Fruit fly (Drosophila melanogaster) whole organism, embryonic: ENCODE measurements around the gene Muc68Ca.
A peak's percentile ranks its signal among the peaks of the same experiment; 100 is the strongest.

Source experiments
- BEAF-32 ChIP-seq: fragments of 200-800 bp; sonication (Bioruptor generic); optimal IDR thresholded peaks from 3 replicates; lab custom pipeline; 2017; ENCODE audit warnings: missing biosample characterization, missing genetic modification characterization, mild to moderate bottlenecking, moderate library complexity, missing genetic modification reagents
- CG10267 ChIP-seq: fragments of 200-800 bp; sonication (Bioruptor generic); optimal IDR thresholded peaks from 2 replicates; lab custom pipeline; 2018; ENCODE audit warnings: missing biosample characterization, mild to moderate bottlenecking, missing genetic modification characterization, moderate library complexity
- CG10366 ChIP-seq: fragments of 200-800 bp; sonication (Bioruptor generic); IDR thresholded peaks from 2 replicates; pipeline ENCODE4 v1.3.6; 2022; ENCODE audit warnings: missing biosample characterization, missing genetic modification characterization
- CG13287 ChIP-seq: fragments of 200-800 bp; sonication (Bioruptor generic); IDR thresholded peaks from 2 replicates; pipeline ENCODE4 v1.3.6; 2022; ENCODE audit warnings: missing biosample characterization, missing genetic modification characterization; ENCODE audit not compliant: partially characterized antibody
- CG14710 ChIP-seq: fragments of 200-800 bp; sonication (Bioruptor generic); optimal IDR thresholded peaks from 3 replicates; lab custom pipeline; 2019; ENCODE audit warnings: missing biosample characterization, mild to moderate bottlenecking, missing genetic modification characterization, moderate library complexity
- CG14965 ChIP-seq: fragments of 200-800 bp; sonication (Bioruptor generic); optimal IDR thresholded peaks from 2 replicates; lab custom pipeline; 2016; ENCODE audit warnings: missing biosample characterization, missing genetic modification characterization, borderline replicate concordance
- CG16813 ChIP-seq: fragments of 200-800 bp; sonication (Bioruptor generic); IDR thresholded peaks from 3 replicates; pipeline ENCODE4 v1.3.6; 2022; ENCODE audit warnings: missing biosample characterization, missing genetic modification characterization; ENCODE audit not compliant: partially characterized antibody
- CG17359 ChIP-seq: fragments of 200-800 bp; sonication (Bioruptor generic); optimal IDR thresholded peaks from 3 replicates; lab custom pipeline; 2018; ENCODE audit warnings: missing biosample characterization, mild to moderate bottlenecking, missing genetic modification characterization, moderate library complexity
- CG2116 ChIP-seq: fragments of 200-800 bp; sonication (Bioruptor generic); optimal IDR thresholded peaks from 3 replicates; lab custom pipeline; 2018; ENCODE audit warnings: missing biosample characterization, mild to moderate bottlenecking, missing genetic modification characterization
- CG2129 ChIP-seq: fragments of 200-800 bp; sonication (Bioruptor generic); IDR thresholded peaks from 2 replicates; pipeline ENCODE4 v1.3.6; 2022; ENCODE audit warnings: missing biosample characterization, missing genetic modification characterization; ENCODE audit not compliant: partially characterized antibody
- CG3726 ChIP-seq: fragments of 200-800 bp; sonication (Bioruptor generic); IDR thresholded peaks from 3 replicates; pipeline ENCODE4, ENCODE4 v1.3.6; 2022; ENCODE audit warnings: missing biosample characterization, missing genetic modification characterization
- CG4617 ChIP-seq: fragments of 200-800 bp; sonication (Bioruptor generic); optimal IDR thresholded peaks from 3 replicates; lab custom pipeline; 2016; ENCODE audit warnings: missing biosample characterization, missing genetic modification characterization, borderline replicate concordance
- CG6791 ChIP-seq: fragments of 200-800 bp; sonication (Bioruptor generic); IDR thresholded peaks from 3 replicates; pipeline ENCODE4 v1.3.6; 2022; ENCODE audit warnings: missing biosample characterization, missing genetic modification characterization; ENCODE audit not compliant: partially characterized antibody
- CG7271 ChIP-seq: fragments of 200-800 bp; sonication (Bioruptor generic); optimal IDR thresholded peaks from 2 replicates; lab custom pipeline; 2018; ENCODE audit warnings: missing biosample characterization, mild to moderate bottlenecking, missing genetic modification characterization, moderate library complexity
- CG7963 ChIP-seq: fragments of 200-800 bp; sonication (Bioruptor generic); IDR thresholded peaks from 3 replicates; pipeline ENCODE4 v1.3.6; 2022; ENCODE audit warnings: missing biosample characterization, missing genetic modification characterization; ENCODE audit not compliant: partially characterized antibody
- CG8290 ChIP-seq, 3 experiments: fragments of 200-800 bp; sonication (Bioruptor generic); optimal IDR thresholded peaks; 2 replicates each; lab custom pipeline; 2016 to 2019; ENCODE audit warnings: missing biosample characterization in 3 of 3, missing genetic modification characterization in 3 of 3, mild to moderate bottlenecking in 2 of 3, moderate library complexity in 1 of 3
- CG8924 ChIP-seq: fragments of 200-800 bp; optimal IDR thresholded peaks from 3 replicates; lab custom pipeline; 2019; ENCODE audit warnings: missing biosample characterization, mild to moderate bottlenecking, missing genetic modification characterization, moderate library complexity
- CG9932 ChIP-seq: fragments of 200-800 bp; sonication (Bioruptor generic); IDR thresholded peaks from 2 replicates; pipeline ENCODE4 v1.3.6; 2022; ENCODE audit warnings: missing biosample characterization, missing genetic modification characterization
- Dbx ChIP-seq: fragments of 200-800 bp; sonication (Bioruptor generic); IDR thresholded peaks from 3 replicates; pipeline ENCODE4 v1.3.6; 2022; ENCODE audit warnings: missing biosample characterization, missing genetic modification characterization
- Dll ChIP-seq: fragments of 200-800 bp; sonication (Bioruptor generic); IDR thresholded peaks from 4 replicates; pipeline ENCODE4 v1.3.6; 2022; ENCODE audit warnings: missing biosample characterization, missing genetic modification characterization; ENCODE audit not compliant: partially characterized antibody
- Dref ChIP-seq: fragments of 200-800 bp; sonication (Bioruptor generic); IDR thresholded peaks from 2 replicates; pipeline ENCODE4 v1.3.6; 2022; ENCODE audit warnings: missing biosample characterization, missing genetic modification characterization
- HLH4C ChIP-seq: fragments of 200-800 bp; sonication (Bioruptor generic); IDR thresholded peaks from 3 replicates; pipeline ENCODE4 v1.3.6; 2022; ENCODE audit warnings: missing biosample characterization, missing genetic modification characterization; ENCODE audit not compliant: partially characterized antibody
- Hr78 ChIP-seq, 2 experiments: fragments of 200-800 bp in 1 of 2; fragments of >200 bp in 1 of 2; sonication (Bioruptor generic) in 1 of 2; optimal IDR thresholded peaks; 2 replicates each; lab custom pipeline; 2017 to 2019; ENCODE audit warnings: missing biosample characterization in 2 of 2, missing genetic modification characterization in 2 of 2, mild to moderate bottlenecking in 1 of 2, moderate library complexity in 1 of 2
- Lim3 ChIP-seq: fragments of 200-800 bp; sonication (Bioruptor generic); IDR thresholded peaks from 2 replicates; pipeline ENCODE4 v1.3.6; 2022; ENCODE audit warnings: missing biosample characterization, missing genetic modification characterization
- Opbp ChIP-seq: fragments of 200-800 bp; sonication (Bioruptor generic); IDR thresholded peaks from 3 replicates; pipeline ENCODE4 v1.3.6; 2022; ENCODE audit warnings: missing biosample characterization, missing genetic modification characterization; ENCODE audit not compliant: partially characterized antibody
- Pdp1 ChIP-seq, 2 experiments: fragments of 200-800 bp; sonication (Bioruptor generic); optimal IDR thresholded peaks; 3 replicates each; lab custom pipeline; 2016; ENCODE audit warnings: missing biosample characterization in 2 of 2, missing genetic modification characterization in 2 of 2, mild to moderate bottlenecking in 1 of 2, moderate library complexity in 1 of 2
- Scr ChIP-seq: fragments of 200-800 bp; sonication (Bioruptor generic); IDR thresholded peaks from 2 replicates; pipeline ENCODE4 v1.3.6; 2022; ENCODE audit warnings: missing biosample characterization, missing genetic modification characterization; ENCODE audit not compliant: partially characterized antibody
- TFAM ChIP-seq: fragments of 200-800 bp; sonication (Bioruptor generic); optimal IDR thresholded peaks from 2 replicates; lab custom pipeline; 2017; ENCODE audit warnings: missing biosample characterization, missing genetic modification characterization, inconsistent platforms
- YL-1 ChIP-seq: fragments of 200-800 bp; sonication (Bioruptor generic); optimal IDR thresholded peaks from 3 replicates; lab custom pipeline; 2017; ENCODE audit warnings: missing biosample characterization, mild to moderate bottlenecking, missing genetic modification characterization
- amos ChIP-seq: fragments of 200-800 bp; sonication (Bioruptor generic); IDR thresholded peaks from 2 replicates; pipeline ENCODE4 v1.3.6; 2022; ENCODE audit warnings: missing biosample characterization, missing genetic modification characterization; ENCODE audit not compliant: partially characterized antibody
- ap ChIP-seq: fragments of 200-800 bp; sonication (Bioruptor generic); IDR thresholded peaks from 2 replicates; pipeline ENCODE4 v1.3.6; 2022; ENCODE audit warnings: missing biosample characterization, missing genetic modification characterization
- bbx ChIP-seq: fragments of 200-800 bp; sonication (Bioruptor generic); IDR thresholded peaks from 2 replicates; pipeline ENCODE4 v1.3.6; 2022; ENCODE audit warnings: missing biosample characterization, missing genetic modification characterization; ENCODE audit not compliant: partially characterized antibody
- fru ChIP-seq: fragments of >200 bp; optimal IDR thresholded peaks from 2 replicates; lab custom pipeline; 2017
- gce ChIP-seq: fragments of 200-800 bp; sonication (Bioruptor generic); IDR thresholded peaks from 3 replicates; pipeline ENCODE4 v1.3.6; 2022; ENCODE audit warnings: missing biosample characterization, missing genetic modification characterization
- grau ChIP-seq: fragments of 200-800 bp; optimal IDR thresholded peaks from 3 replicates; lab custom pipeline; 2019; ENCODE audit warnings: missing biosample characterization, mild to moderate bottlenecking, missing genetic modification characterization, moderate library complexity
- hb ChIP-seq: fragments of 200-800 bp; sonication (Bioruptor generic); IDR thresholded peaks from 3 replicates; pipeline ENCODE4 v1.3.6; 2022; ENCODE audit warnings: missing biosample characterization, missing genetic modification characterization; ENCODE audit not compliant: partially characterized antibody
- jing ChIP-seq: fragments of 200-800 bp; sonication (Bioruptor generic); optimal IDR thresholded peaks from 2 replicates; lab custom pipeline; 2018; ENCODE audit warnings: missing biosample characterization, mild to moderate bottlenecking, missing genetic modification characterization
- knrl ChIP-seq: fragments of 200-800 bp; sonication (Bioruptor generic); IDR thresholded peaks from 3 replicates; pipeline ENCODE4 v1.3.6; 2022; ENCODE audit warnings: missing biosample characterization, missing genetic modification characterization; ENCODE audit not compliant: partially characterized antibody
- mld ChIP-seq: fragments of 200-800 bp; sonication (Bioruptor generic); IDR thresholded peaks from 3 replicates; pipeline ENCODE4 v1.3.6; 2022; ENCODE audit warnings: missing biosample characterization, missing genetic modification characterization; ENCODE audit not compliant: partially characterized antibody
- repo ChIP-seq: fragments of 200-800 bp; sonication (Bioruptor generic); optimal IDR thresholded peaks from 2 replicates; lab custom pipeline; 2016; ENCODE audit warnings: missing biosample characterization, missing genetic modification characterization
- sens ChIP-seq: fragments of 200-800 bp; sonication (Bioruptor generic); peaks from one replicate; lab custom pipeline; 2016; ENCODE audit warnings: missing biosample characterization, missing genetic modification characterization
- sna ChIP-seq: fragments of 200-800 bp; sonication (Bioruptor generic); IDR thresholded peaks from 2 replicates; pipeline ENCODE4 v1.3.6; 2022; ENCODE audit warnings: missing biosample characterization, missing genetic modification characterization; ENCODE audit not compliant: partially characterized antibody
- tll ChIP-seq, 2 experiments: fragments of 200-800 bp in 1 of 2; fragments of >200 bp in 1 of 2; sonication (Bioruptor generic) in 1 of 2; optimal IDR thresholded peaks; 2 replicates each; lab custom pipeline; 2017 to 2019; ENCODE audit warnings: missing biosample characterization in 2 of 2, missing genetic modification characterization in 2 of 2, mild to moderate bottlenecking in 1 of 2, moderate library complexity in 1 of 2
- unc-4 ChIP-seq: fragments of 200-800 bp; sonication (Bioruptor generic); IDR thresholded peaks from 2 replicates; pipeline ENCODE4 v1.3.6; 2022; ENCODE audit warnings: missing biosample characterization, missing genetic modification characterization; ENCODE audit not compliant: partially characterized antibody
- vnd ChIP-seq: fragments of 200-800 bp; sonication (Bioruptor generic); IDR thresholded peaks from 3 replicates; pipeline ENCODE4 v1.3.6; 2022; ENCODE audit warnings: missing biosample characterization, missing genetic modification characterization; ENCODE audit not compliant: partially characterized antibody
- zen2 ChIP-seq: fragments of 200-800 bp; sonication (Bioruptor generic); IDR thresholded peaks from 3 replicates; pipeline ENCODE4 v1.3.6; 2022; ENCODE audit warnings: missing biosample characterization, missing genetic modification characterization; ENCODE audit not compliant: partially characterized antibody

Gene Muc68Ca

DNA sequence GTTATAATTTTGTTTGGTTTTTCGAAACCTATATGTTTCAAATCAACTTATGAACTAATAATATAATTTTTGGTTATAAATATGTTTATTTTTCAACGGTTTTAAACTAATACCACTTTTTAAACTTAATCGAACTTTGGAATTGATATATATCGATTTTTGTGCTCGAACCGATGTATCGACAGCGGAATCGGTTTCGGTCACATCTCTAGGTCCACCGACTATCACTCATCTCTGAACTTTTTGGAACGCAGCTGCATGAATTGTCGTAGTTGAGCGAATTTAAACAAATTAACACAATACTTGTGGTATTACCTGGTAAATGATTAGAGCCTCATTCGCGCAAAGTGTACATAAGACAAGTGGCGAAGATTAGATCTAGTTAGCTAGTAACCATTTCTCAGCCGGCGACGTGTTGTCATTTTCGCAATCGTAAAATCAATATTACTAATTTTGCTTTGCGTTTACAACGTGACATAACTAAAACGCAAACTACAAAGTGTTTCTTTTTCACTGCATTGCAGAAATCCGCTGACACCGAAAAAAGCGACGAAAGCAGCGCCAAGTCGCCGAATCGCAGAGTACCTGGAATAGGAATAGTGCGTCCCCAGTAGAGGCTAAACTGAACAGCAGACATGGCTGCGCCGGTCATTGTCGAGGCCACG is 8.1 kb upstream of the Muc68Ca start, which contains the start of gene Apt1 (continued):
- TF ChIP-seq Lim3 (GFP tag; lab: Robert Waterston, UW): no peak
- TF ChIP-seq CG3726: no peak
- TF ChIP-seq Hr78 (GFP tag; optimal IDR thresholded peaks at IDR 0.05; lab: Kevin White, UChicago): no peak
- TF ChIP-seq Dll (GFP tag; lab: Robert Waterston, UW): peak; percentile 94
- peak; percentile 65 for TF ChIP-seq CG2116 (GFP tag; lab: Kevin White, UChicago)
- no peak for TF ChIP-seq ap (GFP tag; lab: Robert Waterston, UW)
- TF ChIP-seq CG13287: peak; percentile 97
- no peak for TF ChIP-seq fru (lab: Kevin White, UChicago)
- TF ChIP-seq amos (GFP tag; lab: Robert Waterston, UW): peak; percentile 98
- TF ChIP-seq hb: peak; percentile 93
- TF ChIP-seq TFAM (GFP tag; lab: Kevin White, UChicago): no peak
- TF ChIP-seq CG17359: no peak
- peak; percentile 83 for TF ChIP-seq CG2129 (GFP tag; lab: Robert Waterston, UW)
- peak; percentile 97 for TF ChIP-seq bbx (GFP tag; lab: Robert Waterston, UW)
- peak; percentile 44 for TF ChIP-seq CG10267
- peak; percentile 27 for TF ChIP-seq YL-1
- no peak for TF ChIP-seq gce
- TF ChIP-seq CG14965 (GFP tag; lab: Kevin White, UChicago): no peak
- TF ChIP-seq zen2 (GFP tag; lab: Robert Waterston, UW): peak; percentile 93
- TF ChIP-seq repo: no peak
- TF ChIP-seq tll (GFP tag; optimal IDR thresholded peaks at IDR 0.05; lab: Kevin White, UChicago): no peak
- no peak for TF ChIP-seq CG10366 (GFP tag; lab: Robert Waterston, UW)
- TF ChIP-seq CG16813 (GFP tag; lab: Robert Waterston, UW): peak; percentile 92
- peak; percentile 96 for TF ChIP-seq knrl (GFP tag; lab: Robert Waterston, UW)
- no peak for TF ChIP-seq CG8924 (tag; lab: Kevin White, UChicago)
- peak; percentile 91 for TF ChIP-seq BEAF-32 (GFP tag; lab: Kevin White, UChicago)
- TF ChIP-seq sna (GFP tag; lab: Robert Waterston, UW): peak; percentile 94
- no peak for TF ChIP-seq CG8290 (GFP tag; optimal IDR thresholded peaks at IDR 0.05; lab: Kevin White, UChicago)
- TF ChIP-seq CG8290 (tag; optimal IDR thresholded peaks at IDR 0.05; lab: Kevin White, UChicago): peak in 1 of 2 experiments; percentile 43
- peak; percentile 19 for TF ChIP-seq CG14710 (tag; lab: Kevin White, UChicago)
- TF ChIP-seq Dbx: peak; percentile 30; the same call in 1 of the 3 replicates
- TF ChIP-seq CG6791 (GFP tag; lab: Robert Waterston, UW): peak; percentile 98
- peak; percentile 90 for TF ChIP-seq mld (GFP tag; lab: Robert Waterston, UW)
- peak; percentile 41 for TF ChIP-seq CG4617 (GFP tag; lab: Kevin White, UChicago)
- TF ChIP-seq Pdp1 (GFP tag; optimal IDR thresholded peaks at IDR 0.05; lab: Kevin White, UChicago): peak in 1 of 2 experiments; percentile 65
- TF ChIP-seq CG7271 (tag; lab: Kevin White, UChicago): peak; percentile 1
- TF ChIP-seq CG9932 (GFP tag; lab: Robert Waterston, UW): peak; percentile 58; the same call in 1 of the 2 replicates
- TF ChIP-seq HLH4C (GFP tag; lab: Robert Waterston, UW): peak; percentile 96
- peak; percentile 95 for TF ChIP-seq Scr
- peak; percentile 50 for TF ChIP-seq sens
- TF ChIP-seq jing: no peak
- TF ChIP-seq Dref: peak; percentile 95
- peak; percentile 95 for TF ChIP-seq vnd (GFP tag; lab: Robert Waterston, UW)
- peak; percentile 97 for TF ChIP-seq Opbp
- TF ChIP-seq CG7963 (GFP tag; lab: Robert Waterston, UW): peak; percentile 96
- TF ChIP-seq unc-4 (GFP tag; lab: Robert Waterston, UW): peak; percentile 94
- peak; percentile 11 for TF ChIP-seq grau
